Worm (Caenorhabditis elegans) whole organism, midembryonic: ENCODE data around the gene F58E2.5.

Experiments
- T22C8.4 ChIP-seq: fragments of 200-800 bp; sonication (Bioruptor generic); IDR thresholded peaks from 2 replicates; pipeline ENCODE4 v1.3.6; 2022; ENCODE audit warnings: missing genetic modification characterization, missing compliant biosample characterization
- cog-1 ChIP-seq: sonication (generic microtip); optimal IDR thresholded peaks from 2 replicates; lab custom pipeline; 2016; ENCODE audit warnings: missing genetic modification characterization, missing compliant biosample characterization
- flt-1 ChIP-seq: fragments of 200-800 bp; sonication (Bioruptor generic); IDR thresholded peaks from 2 replicates; pipeline ENCODE4 v1.3.6; 2022; ENCODE audit warnings: missing genetic modification characterization, missing compliant biosample characterization
- klf-2 ChIP-seq: fragments of 200-800 bp; sonication (Bioruptor generic); conservative IDR thresholded peaks from 2 replicates; pipeline ENCODE4 v1.3.6; 2022; ENCODE audit warnings: missing genetic modification reagents, missing genetic modification characterization, missing compliant biosample characterization
- med-1 ChIP-seq: sonication (generic microtip); optimal IDR thresholded peaks from 2 replicates; lab custom pipeline; 2017; ENCODE audit warnings: missing genetic modification characterization, mild to moderate bottlenecking, missing compliant biosample characterization, antibody characterized with exemption, missing genetic modification reagents; ENCODE audit not compliant: insufficient read depth
- ref-1 ChIP-seq: fragments of 200-800 bp; sonication (Bioruptor generic); conservative IDR thresholded peaks from 2 replicates; pipeline ENCODE4 v1.3.6; 2022; ENCODE audit warnings: missing genetic modification reagents, missing genetic modification characterization, missing compliant biosample characterization
- tab-1 ChIP-seq: fragments of 200-800 bp; sonication (Bioruptor generic); IDR thresholded peaks from 2 replicates; pipeline ENCODE4 v1.3.6; 2022; ENCODE audit warnings: missing genetic modification characterization, missing compliant biosample characterization
- ztf-23 ChIP-seq: fragments of 200-800 bp; sonication (Bioruptor generic); IDR thresholded peaks from 2 replicates; pipeline ENCODE4 v1.3.6; 2022; ENCODE audit warnings: missing genetic modification reagents, missing genetic modification characterization, missing compliant biosample characterization
- ztf-29 ChIP-seq: fragments of 200-800 bp; sonication (Bioruptor generic); IDR thresholded peaks from 2 replicates; pipeline ENCODE4 v1.3.6; 2022; ENCODE audit warnings: missing genetic modification reagents, missing genetic modification characterization, missing compliant biosample characterization

The F58E2.5 gene

DNA sequence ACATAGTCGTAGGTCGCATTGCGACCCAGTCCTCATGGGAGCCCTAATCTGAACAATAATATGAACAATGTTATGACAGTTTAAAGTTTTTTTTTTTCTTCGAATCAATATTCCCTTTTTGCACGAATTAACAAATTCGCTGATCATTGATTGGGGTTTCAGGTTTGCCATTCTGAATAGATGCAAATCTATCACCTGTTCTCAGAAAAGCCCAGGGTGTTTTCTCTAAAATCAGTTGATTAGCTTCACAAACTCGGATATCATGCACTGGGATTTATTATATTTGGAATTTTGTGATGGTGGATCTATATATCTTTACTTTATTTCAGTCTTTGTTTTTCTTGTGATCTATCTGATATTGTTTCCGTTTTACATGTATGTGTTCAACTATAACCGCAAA is 8.6 kb downstream of the F58E2.5 start, which contains the start of gene srz-23:
TSS of gene srz-23 (plus strand) at position 263 of the 400 bp plus-strand sequence.
- no peak for TF ChIP-seq med-1 (GFP tag; lab: Kevin White, UChicago)
- TF ChIP-seq T22C8.4: no peak
- no peak for TF ChIP-seq flt-1 (GFP tag; lab: Robert Waterston, UW)
- TF ChIP-seq cog-1 (tag; lab: Kevin White, UChicago): no peak
- TF ChIP-seq tab-1 (GFP tag; lab: Robert Waterston, UW): no peak
- no peak for TF ChIP-seq ztf-23 (GFP tag; lab: Robert Waterston, UW)
- TF ChIP-seq ref-1 (GFP tag; lab: Robert Waterston, UW): no peak
- TF ChIP-seq klf-2: no peak
- TF ChIP-seq ztf-29: no peak

DNA sequence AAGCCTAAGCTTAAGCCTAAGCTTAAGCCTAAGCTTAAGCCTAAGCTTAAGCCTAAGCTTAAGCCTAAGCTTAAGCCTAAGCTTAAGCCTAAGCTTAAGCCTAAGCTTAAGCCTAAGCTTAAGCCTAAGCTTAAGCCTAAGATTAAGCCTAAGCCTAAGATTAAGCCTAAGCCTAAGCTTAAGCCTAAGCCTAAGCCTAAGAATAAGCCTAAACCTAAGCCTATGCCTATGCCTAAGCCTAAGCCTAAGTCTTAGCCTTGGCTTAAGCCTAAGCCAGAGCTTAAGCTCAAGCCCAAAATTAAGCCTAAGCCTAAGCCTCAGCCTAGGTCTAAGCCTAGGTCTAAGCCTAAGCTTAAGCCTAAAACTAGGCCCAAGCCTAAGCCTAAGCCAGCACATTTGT is 10.7 kb downstream of the F58E2.5 start:
- TF ChIP-seq ztf-29: peak; percentile 75; the same call in 1 of the 2 replicates

DNA sequence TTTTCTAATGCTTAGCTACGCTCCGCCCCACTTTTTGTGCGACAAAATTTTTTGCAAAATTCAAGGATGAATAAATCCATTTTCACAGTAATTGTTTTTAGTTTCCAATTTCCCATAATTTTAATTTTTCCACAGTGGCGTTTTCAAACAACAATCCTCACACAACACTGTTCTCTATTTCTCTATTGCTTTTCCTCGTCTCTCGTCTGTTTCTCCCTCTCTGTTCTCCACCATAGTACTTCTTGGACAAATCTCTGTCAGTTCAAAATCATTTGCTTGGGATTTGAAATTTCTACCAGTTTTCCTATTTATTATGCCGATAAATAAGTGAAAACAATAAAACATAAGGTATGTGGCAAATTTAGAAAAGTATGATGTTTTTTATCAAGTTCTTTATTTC is 18.5 kb downstream of the F58E2.5 start, which contains the start of gene F58E2.4:
TSS of gene F58E2.4 (plus strand) at position 134 of the 400 bp plus-strand sequence.
- TF ChIP-seq klf-2 (no peak), ztf-29 (no peak), med-1 (GFP tag; lab: Kevin White, UChicago) (no peak), ref-1 (GFP tag; lab: Robert Waterston, UW) (no peak), flt-1 (GFP tag; lab: Robert Waterston, UW) (no peak)

DNA sequence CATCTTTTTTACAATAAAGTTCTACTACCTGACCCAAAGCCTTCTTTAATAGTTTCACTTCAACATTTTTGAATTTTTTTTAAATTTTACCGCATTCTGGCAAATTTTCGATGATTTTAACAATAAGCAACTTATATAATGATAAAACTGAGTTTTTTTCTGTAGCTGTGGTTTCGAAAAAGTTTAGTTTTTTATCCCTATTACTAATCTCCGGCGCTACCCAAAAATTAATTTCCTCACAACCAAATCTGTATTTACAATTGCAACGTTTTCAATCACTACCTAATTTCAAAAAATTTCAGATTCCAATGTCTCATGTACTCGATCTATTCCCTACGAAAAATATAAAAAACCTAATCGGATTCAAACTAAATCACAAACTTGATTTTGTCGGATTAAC is 22.4 kb downstream of the F58E2.5 start, which contains the start of gene F58E2.3:
TSS of gene F58E2.3 (plus strand) at position 301 of the 400 bp plus-strand sequence.
- TF ChIP-seq cog-1 (tag; lab: Kevin White, UChicago) (no peak), med-1 (GFP tag; lab: Kevin White, UChicago) (no peak), ztf-23 (GFP tag; lab: Robert Waterston, UW) (no peak), ref-1 (GFP tag; lab: Robert Waterston, UW) (no peak), flt-1 (GFP tag; lab: Robert Waterston, UW) (no peak), klf-2 (no peak), ztf-29 (no peak), tab-1 (GFP tag; lab: Robert Waterston, UW) (no peak), T22C8.4 (no peak)

DNA sequence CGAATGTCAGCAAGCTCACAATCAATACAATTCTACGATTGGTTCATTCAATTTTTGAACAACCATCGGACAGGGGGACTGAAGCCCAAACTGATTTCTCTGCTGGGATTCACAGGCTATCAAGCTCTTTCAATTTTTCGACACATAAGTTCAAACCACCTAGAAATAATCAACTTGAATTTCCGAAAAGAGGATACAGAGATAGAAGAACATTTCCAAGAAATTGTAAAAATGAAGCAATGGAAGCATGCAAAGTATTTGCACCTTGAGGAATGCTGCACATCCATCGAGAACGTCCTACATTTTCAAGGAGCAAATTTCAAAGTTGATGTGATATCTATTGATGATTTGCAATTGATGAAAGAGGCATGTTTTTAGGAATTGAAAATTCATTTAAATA is 23.0 kb downstream of the F58E2.5 start:
- TF ChIP-seq klf-2 (no peak), med-1 (GFP tag; lab: Kevin White, UChicago) (no peak), ztf-23 (GFP tag; lab: Robert Waterston, UW) (no peak), ztf-29 (no peak), ref-1 (GFP tag; lab: Robert Waterston, UW) (no peak), flt-1 (GFP tag; lab: Robert Waterston, UW) (no peak), cog-1 (tag; lab: Kevin White, UChicago) (no peak), T22C8.4 (no peak), tab-1 (GFP tag; lab: Robert Waterston, UW) (no peak)

ce11 chrIV:3469742-3470141 is 25.0 kb downstream of the F58E2.5 start, which contains the start of gene F58E2.2:
F58E2.2 (plus strand) TSS chrIV:3470042.
- TF ChIP-seq med-1 (GFP tag; lab: Kevin White, UChicago) (no peak), klf-2 (no peak), ztf-29 (no peak), flt-1 (GFP tag; lab: Robert Waterston, UW) (no peak), tab-1 (GFP tag; lab: Robert Waterston, UW) (no peak), ref-1 (GFP tag; lab: Robert Waterston, UW) (no peak), ztf-23 (GFP tag; lab: Robert Waterston, UW) (no peak), cog-1 (tag; lab: Kevin White, UChicago) (no peak), T22C8.4 (no peak)

DNA sequence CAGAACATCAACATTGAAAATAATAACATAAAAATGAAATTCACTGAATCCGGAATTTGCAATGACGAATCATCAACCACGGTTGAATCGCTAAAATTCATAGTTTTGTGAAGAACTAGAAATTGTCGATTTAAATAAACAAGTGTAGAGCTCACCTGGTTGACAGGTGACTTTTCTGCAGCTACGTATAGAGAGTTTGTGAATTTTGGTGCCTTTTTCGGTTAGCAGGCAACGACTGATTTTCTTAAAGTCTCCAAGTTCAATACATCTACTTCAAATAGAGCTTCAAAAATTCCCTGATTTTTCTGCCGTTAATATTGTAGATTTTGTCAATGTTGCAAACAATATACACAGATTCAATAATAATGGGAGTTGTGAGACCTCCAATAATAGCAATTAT is 32.4 kb downstream of the F58E2.5 start, which contains the start of gene srz-69:
TSS of gene srz-69 (minus strand) at position 101 of the 400 bp plus-strand sequence.
- TF ChIP-seq cog-1 (tag; lab: Kevin White, UChicago) (no peak), flt-1 (GFP tag; lab: Robert Waterston, UW) (no peak), med-1 (GFP tag; lab: Kevin White, UChicago) (no peak)

ce11 chrIV:3478911-3479385 is 34.2 kb downstream of the F58E2.5 start, which contains the start of the genes srz-70 and C09G12.5:
srz-70 (minus strand) TSS chrIV:3479011.
C09G12.5 (plus strand) TSS chrIV:3479335.
- TF ChIP-seq ref-1 (GFP tag; lab: Robert Waterston, UW) (no peak), cog-1 (tag; lab: Kevin White, UChicago) (no peak), ztf-23 (GFP tag; lab: Robert Waterston, UW) (no peak), flt-1 (GFP tag; lab: Robert Waterston, UW) (no peak)

DNA sequence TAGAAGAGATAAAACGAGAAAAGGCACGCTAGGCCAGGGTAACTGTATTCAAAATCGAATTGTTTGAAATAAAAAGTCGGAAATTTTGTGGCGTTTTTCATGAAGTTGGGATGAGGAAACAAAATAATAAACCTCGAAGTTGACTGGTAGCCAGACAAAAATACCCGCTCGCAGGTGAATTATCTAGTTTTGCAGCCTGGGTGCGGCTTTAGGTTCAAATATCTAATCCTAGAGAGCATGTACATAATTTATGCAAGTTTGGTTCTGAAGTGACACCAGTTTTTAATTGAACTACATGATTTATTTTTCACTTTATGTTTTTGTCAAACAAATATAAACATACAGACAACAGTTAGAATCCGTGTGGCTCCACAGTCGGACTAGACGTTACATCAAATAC is 37.0 kb downstream of the F58E2.5 start, which contains the start of gene srz-37:
TSS of gene srz-37 (minus strand) at position 101 of the 400 bp plus-strand sequence.
- TF ChIP-seq T22C8.4 (no peak), ztf-23 (GFP tag; lab: Robert Waterston, UW) (no peak), ref-1 (GFP tag; lab: Robert Waterston, UW) (no peak), flt-1 (GFP tag; lab: Robert Waterston, UW) (no peak), med-1 (GFP tag; lab: Kevin White, UChicago) (no peak), klf-2 (no peak), cog-1 (tag; lab: Kevin White, UChicago) (no peak), ztf-29 (no peak)

ce11 chrIV:3482195-3482959 is 37.7 kb downstream of the F58E2.5 start, which contains the start of gene srz-82:
srz-82 (plus strand) TSS chrIV:3482895.
- TF ChIP-seq cog-1 (tag; lab: Kevin White, UChicago) (no peak), klf-2 (no peak), med-1 (GFP tag; lab: Kevin White, UChicago) (no peak), ztf-29 (no peak), tab-1 (GFP tag; lab: Robert Waterston, UW) (no peak), ztf-23 (GFP tag; lab: Robert Waterston, UW) (0 out of 2 replicates have a peak, but pooled peaks have one; percentile 24)
